Fruit fly (Drosophila melanogaster) Kc167 (cell line): ENCODE measurements around the gene Dhc93AB.

Experiments
- Myc ChIP-seq: fragments of >200 bp; optimal IDR thresholded peaks from 2 replicates; lab custom pipeline; 2017; ENCODE audit warnings: missing external identifiers
- Sin3A ChIP-seq: fragments of >200 bp; optimal IDR thresholded peaks from 2 replicates; lab custom pipeline; 2018; ENCODE audit warnings: missing external identifiers
- h ChIP-seq: fragments of >200 bp; optimal IDR thresholded peaks from 3 replicates; lab custom pipeline; 2018; ENCODE audit warnings: missing external identifiers
- insv ChIP-seq: fragments of >200 bp; optimal IDR thresholded peaks from 3 replicates; lab custom pipeline; 2018; ENCODE audit warnings: missing external identifiers
- psq ChIP-seq: fragments of >200 bp; optimal IDR thresholded peaks from 2 replicates; lab custom pipeline; 2017; ENCODE audit warnings: missing external identifiers
- ttk ChIP-seq: sonication (Bioruptor generic); optimal IDR thresholded peaks from 2 replicates; lab custom pipeline; 2017; ENCODE audit warnings: missing external identifiers

Gene Dhc93AB

dm6 chr3R:21059486-21060356 is 17.4 kb upstream of the Dhc93AB start:
- TF ChIP-seq Myc (lab: Kevin White, UChicago) = no peak
- TF ChIP-seq Sin3A = no peak
- TF ChIP-seq psq (lab: Kevin White, UChicago) = no peak
- TF ChIP-seq h (lab: Kevin White, UChicago) = no peak
- TF ChIP-seq ttk = no peak
- TF ChIP-seq insv = no peak

- TF ChIP-seq Sin3A = no peak
- no peak for TF ChIP-seq ttk
- TF ChIP-seq insv = no peak
- no peak for TF ChIP-seq h (lab: Kevin White, UChicago)
- no peak for TF ChIP-seq Myc (lab: Kevin White, UChicago)
- TF ChIP-seq psq (lab: Kevin White, UChicago) = no peak
Measured at dm6 chr3R:21057519-21057918, 15.2 kb upstream of the Dhc93AB start.

dm6 chr3R:21050875-21051274 is 8.6 kb upstream of the Dhc93AB start, which contains the start of gene Jhbp15:
Jhbp15 (minus strand) TSS chr3R:21050975.
- no peak for TF ChIP-seq psq (lab: Kevin White, UChicago)
- no peak for TF ChIP-seq Sin3A
- no peak for TF ChIP-seq ttk
- TF ChIP-seq Myc (lab: Kevin White, UChicago) = no peak
- TF ChIP-seq insv = no peak

- TF ChIP-seq Sin3A = no peak
- TF ChIP-seq ttk = no peak
- TF ChIP-seq psq (lab: Kevin White, UChicago) = no peak
- TF ChIP-seq Myc (lab: Kevin White, UChicago) = no peak
- TF ChIP-seq insv = no peak
- TF ChIP-seq h (lab: Kevin White, UChicago) = no peak
Measured at dm6 chr3R:21048729-21049128, 6.4 kb upstream of the Dhc93AB start, which contains the start of gene CG7079. CG7079 (minus strand) TSS chr3R:21048829.

dm6 chr3R:21046927-21047326 is 4.6 kb upstream of the Dhc93AB start, which contains the start of gene CG31207:
CG31207 (minus strand) TSS chr3R:21047027.
- TF ChIP-seq Myc (lab: Kevin White, UChicago) (no peak), h (lab: Kevin White, UChicago) (no peak), Sin3A (no peak), insv (no peak)

- TF ChIP-seq insv = no peak
- TF ChIP-seq Myc (lab: Kevin White, UChicago) = no peak
- no peak for TF ChIP-seq h (lab: Kevin White, UChicago)
- TF ChIP-seq psq (lab: Kevin White, UChicago) = no peak
- no peak for TF ChIP-seq ttk
- no peak for TF ChIP-seq Sin3A
Measured at dm6 chr3R:21045742-21046141, 3.4 kb upstream of the Dhc93AB start, which contains the start of gene CG31189. CG31189 (minus strand) TSS chr3R:21045842.

- TF ChIP-seq insv = no peak
- no peak for TF ChIP-seq Sin3A
- no peak for TF ChIP-seq Myc (lab: Kevin White, UChicago)
- no peak for TF ChIP-seq psq (lab: Kevin White, UChicago)
- TF ChIP-seq h (lab: Kevin White, UChicago) = no peak
- TF ChIP-seq ttk = no peak
Measured at dm6 chr3R:21043549-21044118, 1.3 kb upstream of the Dhc93AB start, which contains the start of gene CG12278. CG12278 (plus strand) TSS chr3R:21044068.

dm6 chr3R:21025508-21025907 is 16.8 kb downstream of the Dhc93AB start:
- TF ChIP-seq h (lab: Kevin White, UChicago) (no peak), Myc (lab: Kevin White, UChicago) (no peak), ttk (no peak), Sin3A (no peak), psq (lab: Kevin White, UChicago) (no peak), insv (no peak)

dm6 chr3R:21023902-21024541 is 18.3 kb downstream of the Dhc93AB start, which contains the start of gene peg:
peg (minus strand) TSS chr3R:21024163.
- TF ChIP-seq psq (lab: Kevin White, UChicago) = no peak
- TF ChIP-seq insv = no peak
- TF ChIP-seq Myc (lab: Kevin White, UChicago) = no peak
- TF ChIP-seq Sin3A = no peak
- no peak for TF ChIP-seq h (lab: Kevin White, UChicago)
- TF ChIP-seq ttk = no peak

- TF ChIP-seq h (lab: Kevin White, UChicago) = no peak
- no peak for TF ChIP-seq ttk
- no peak for TF ChIP-seq psq (lab: Kevin White, UChicago)
- no peak for TF ChIP-seq Sin3A
- TF ChIP-seq Myc (lab: Kevin White, UChicago) = no peak
Measured at dm6 chr3R:21022769-21023517, 19.4 kb downstream of the Dhc93AB start.

dm6 chr3R:21019073-21019472 is 23.2 kb downstream of the Dhc93AB start:
- TF ChIP-seq Myc (lab: Kevin White, UChicago) (no peak), Sin3A (no peak), insv (no peak), h (lab: Kevin White, UChicago) (no peak), psq (lab: Kevin White, UChicago) (no peak), ttk (no peak)
